Worm (Caenorhabditis elegans) whole organism, L4/young adult: ENCODE results near the gene set-13.

Experiments
- W03F9.2 ChIP-seq: fragments of 150-350 bp; optimal IDR thresholded peaks from 2 replicates; lab custom pipeline; 2014; ENCODE audit warnings: missing biosample characterization, missing genetic modification characterization
- dao-5 ChIP-seq: sonication (generic microtip); optimal IDR thresholded peaks from 2 replicates; lab custom pipeline; 2016; ENCODE audit warnings: missing genotype, missing genetic modification characterization, moderate library complexity, missing compliant biosample characterization
- him-1 ChIP-seq: sonication (generic microtip); optimal IDR thresholded peaks from 2 replicates; lab custom pipeline; 2016; ENCODE audit warnings: missing genotype, missing genetic modification reagents, missing genetic modification characterization, missing compliant biosample characterization

DNA sequence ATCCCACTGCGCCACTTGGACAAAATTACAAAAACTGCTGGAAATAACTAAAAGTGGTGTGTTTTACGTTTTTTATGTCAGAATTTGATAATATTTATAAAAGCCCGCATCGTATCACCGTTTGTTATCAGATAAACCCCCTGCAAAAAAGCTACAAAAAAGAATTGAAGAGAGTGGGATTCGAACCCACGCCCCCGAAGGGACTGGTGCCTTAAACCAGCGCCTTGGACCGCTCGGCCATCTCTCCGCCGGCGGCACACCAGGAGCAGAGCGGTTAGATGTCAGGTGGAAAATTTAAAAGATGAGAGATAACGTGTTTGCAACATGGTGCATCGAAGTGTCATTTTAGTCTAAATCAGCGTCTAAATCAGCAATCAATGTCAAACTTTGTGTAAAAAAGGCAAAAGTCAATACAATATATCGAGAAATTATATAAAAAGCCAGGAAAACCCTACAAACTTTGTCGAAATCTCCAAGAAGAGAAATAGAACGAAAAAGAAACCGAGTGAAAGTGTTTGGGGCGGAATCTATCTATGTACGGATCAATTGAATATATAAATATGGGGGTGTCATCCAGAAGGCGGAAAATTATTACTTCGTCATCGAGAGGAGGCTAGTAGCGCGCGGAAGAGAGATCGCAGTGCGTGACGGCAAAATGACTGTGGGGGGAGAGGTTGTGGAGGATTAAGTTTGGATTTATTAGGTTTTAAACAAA is 44.8 kb downstream of the set-13 start:
- TF ChIP-seq him-1, result no peak
- peak; percentile 6 for TF ChIP-seq dao-5 (tag; lab: Kevin White, UChicago)
- no peak for TF ChIP-seq W03F9.2 (tag; lab: Kevin White, UChicago)
